Fruit fly (Drosophila melanogaster) whole organism, pupa: ENCODE measurements around the gene CG5342.

Experiments
- CG13204 ChIP-seq: fragments of 200-800 bp; sonication (Bioruptor generic); optimal IDR thresholded peaks from 2 replicates; lab custom pipeline; 2018; ENCODE audit warnings: missing biosample characterization, mild to moderate bottlenecking, missing genetic modification characterization, moderate library complexity
- CG17806 ChIP-seq: fragments of 200-800 bp; sonication (Bioruptor generic); optimal IDR thresholded peaks from 2 replicates; lab custom pipeline; 2018; ENCODE audit warnings: missing biosample characterization, mild to moderate bottlenecking, missing genetic modification characterization, moderate library complexity
- CG32121 ChIP-seq: fragments of 200-800 bp; sonication (Bioruptor generic); IDR thresholded peaks from 2 replicates; pipeline ENCODE4 v1.3.6; 2022; ENCODE audit warnings: missing biosample characterization, missing genetic modification characterization
- CG9948 ChIP-seq: fragments of 200-800 bp; sonication (Bioruptor generic); optimal IDR thresholded peaks from 2 replicates; lab custom pipeline; 2018; ENCODE audit warnings: missing biosample characterization, mild to moderate bottlenecking, missing genetic modification characterization, moderate library complexity
- EcR ChIP-seq: fragments of 200-800 bp; sonication (Bioruptor generic); optimal IDR thresholded peaks from 3 replicates; lab custom pipeline; 2019; ENCODE audit warnings: missing biosample characterization, missing genetic modification characterization, mild to moderate bottlenecking, moderate library complexity, missing genetic modification reagents
- Snoo ChIP-seq: fragments of 200-800 bp; sonication (Bioruptor generic); optimal IDR thresholded peaks from 3 replicates; lab custom pipeline; 2017; ENCODE audit warnings: missing biosample characterization, mild to moderate bottlenecking, missing genetic modification characterization, inconsistent platforms
- fd96Ca ChIP-seq: fragments of 200-800 bp; sonication (Bioruptor generic); IDR thresholded peaks from 3 replicates; pipeline ENCODE4 v1.3.6; 2022; ENCODE audit warnings: missing biosample characterization, missing genetic modification characterization

CG5342 gene

dm6 chr3R:11628416-11629041 is 49.9 kb downstream of the CG5342 start, which contains the start of gene CG14712:
Gene CG14712 (plus strand): TSS chr3R:11628759.
- TF ChIP-seq CG32121 (GFP tag; lab: Robert Waterston, UW) (no peak), fd96Ca (GFP tag; lab: Robert Waterston, UW) (no peak), CG17806 (tag; lab: Kevin White, UChicago) (no peak), EcR (GFP tag; lab: Kevin White, UChicago) (peak; percentile 93), CG13204 (GFP tag; lab: Kevin White, UChicago) (no peak), CG9948 (tag; lab: Kevin White, UChicago) (no peak), Snoo (tag; lab: Kevin White, UChicago) (no peak)
